Fruit fly (Drosophila melanogaster) whole organism, adult: Measurements from ENCODE around the gene sau.

Experiments used
- CG7045 ChIP-seq: fragments of 200-800 bp; sonication (Bioruptor generic); optimal IDR thresholded peaks from 2 replicates; lab custom pipeline; 2017; ENCODE audit warnings: missing biosample characterization, mild to moderate bottlenecking, missing genetic modification characterization
- Mnt ChIP-seq: fragments of 200-800 bp; sonication (Bioruptor generic); optimal IDR thresholded peaks from 2 replicates; lab custom pipeline; 2016; ENCODE audit warnings: missing biosample characterization, mild to moderate bottlenecking, missing genetic modification characterization
- cnc ChIP-seq, 2 experiments: fragments of >200 bp; optimal IDR thresholded peaks; 2 replicates each; lab custom pipeline; 2017
- tj ChIP-seq: fragments of 200-800 bp; sonication (Bioruptor generic); optimal IDR thresholded peaks from 3 replicates; lab custom pipeline; 2017; ENCODE audit warnings: missing biosample characterization, mild to moderate bottlenecking, missing genetic modification characterization, moderate library complexity

- TF ChIP-seq cnc (optimal IDR thresholded peaks at IDR 0.05; lab: Kevin White, UChicago) (no peak), CG7045 (GFP tag; lab: Kevin White, UChicago) (no peak), Mnt (GFP tag; lab: Kevin White, UChicago) (no peak), tj (no peak)
Measured at dm6 chr2L:2242139-2242538, 16.0 kb downstream of the sau start, which contains the start of gene CG4267.
